Worm (Caenorhabditis elegans): ENCODE results near the gene F13B12.3.

The F13B12.3 gene

DNA sequence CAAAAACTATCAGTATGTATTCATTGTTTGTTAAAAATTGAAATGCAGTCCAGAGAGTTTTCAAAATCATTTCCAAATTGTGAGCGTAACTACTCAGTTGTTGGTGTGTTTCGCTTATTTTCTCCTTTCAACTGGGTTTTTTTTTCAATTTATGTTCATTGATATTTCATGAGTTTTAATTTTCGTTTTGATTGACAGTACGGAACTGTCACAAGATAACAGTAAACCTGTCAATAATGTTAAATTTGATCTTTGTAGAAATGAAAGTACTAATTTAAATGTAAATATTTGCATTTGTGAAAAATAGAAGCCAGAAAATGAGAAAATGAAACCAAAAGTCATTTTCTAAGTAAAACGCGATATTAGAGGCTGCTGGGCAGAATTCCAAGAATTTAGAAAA lies 23.7 kb downstream of the F13B12.3 start:
- TF ChIP-seq zag-1 (tag; optimal IDR thresholded peaks at IDR 0.05) (no peak), ceh-9 (tag; optimal IDR thresholded peaks at IDR 0.05) (no peak), eor-1 (tag; optimal IDR thresholded peaks at IDR 0.05) (no peak), lsy-12 (tag; optimal IDR thresholded peaks at IDR 0.05) (no peak), hmg-11 (tag; optimal IDR thresholded peaks at IDR 0.05) (no peak), nhr-67 (tag; optimal IDR thresholded peaks at IDR 0.05) (no peak), nfya-1 (tag; optimal IDR thresholded peaks at IDR 0.05; ENCODE audit: insufficient read depth) (no peak), lin-15B (tag; optimal IDR thresholded peaks at IDR 0.05) (no peak), pha-4 (tag; optimal IDR thresholded peaks at IDR 0.05) (no peak), nhr-28 (tag; optimal IDR thresholded peaks at IDR 0.05) (no peak), aly-2 (tag; optimal IDR thresholded peaks at IDR 0.05) (no peak), daf-12 (tag; optimal IDR thresholded peaks at IDR 0.05) (no peak), nhr-43 (tag; optimal IDR thresholded peaks at IDR 0.05; ENCODE audit: poor library complexity, severe bottlenecking) (no peak), jun-1 (tag; optimal IDR thresholded peaks at IDR 0.05) (no peak), ztf-11 (tag; optimal IDR thresholded peaks at IDR 0.05) (no peak), elt-1 (tag; optimal IDR thresholded peaks at IDR 0.05) (no peak), ama-1 (optimal IDR thresholded peaks at IDR 0.05) (no peak), pqm-1 (tag; optimal IDR thresholded peaks at IDR 0.05) (no peak), egl-5 (tag; optimal IDR thresholded peaks at IDR 0.05) (no peak), nhr-11 (tag; optimal IDR thresholded peaks at IDR 0.05) (no peak)

DNA sequence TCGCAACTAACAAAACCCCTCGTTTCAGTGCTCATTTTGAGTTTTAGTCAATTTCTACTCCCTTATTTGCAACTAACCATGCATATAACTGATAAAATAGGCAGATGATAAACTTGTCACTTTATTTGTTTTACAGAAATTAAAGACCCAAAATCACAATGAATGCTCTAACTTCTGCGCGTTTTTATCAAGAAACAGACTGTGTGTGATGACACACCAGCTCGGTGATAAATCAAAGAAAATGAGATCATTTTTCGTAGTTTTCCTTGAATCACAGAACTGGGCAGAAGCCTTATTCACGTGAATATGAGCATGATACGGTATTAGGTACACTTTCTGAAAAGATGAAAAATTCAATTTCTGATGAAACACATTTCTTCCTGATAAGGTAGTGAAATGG lies 24.2 kb downstream of the F13B12.3 start:
- TF ChIP-seq nhr-43 (tag; optimal IDR thresholded peaks at IDR 0.05; ENCODE audit: poor library complexity, severe bottlenecking): no peak
- no peak for TF ChIP-seq mml-1 (tag; optimal IDR thresholded peaks at IDR 0.05)
- peak; percentile 97 for TF ChIP-seq pqm-1 (tag; optimal IDR thresholded peaks at IDR 0.05)
- no peak for TF ChIP-seq ama-1 (optimal IDR thresholded peaks at IDR 0.05)
- peak; percentile 51 for TF ChIP-seq jun-1 (tag; optimal IDR thresholded peaks at IDR 0.05)
- TF ChIP-seq lsy-12 (tag; optimal IDR thresholded peaks at IDR 0.05): no peak
- TF ChIP-seq nhr-28 (tag; optimal IDR thresholded peaks at IDR 0.05): no peak
- TF ChIP-seq elt-1 (tag; optimal IDR thresholded peaks at IDR 0.05): no peak
- TF ChIP-seq lin-15B (tag; optimal IDR thresholded peaks at IDR 0.05): no peak
- TF ChIP-seq egl-5 (tag; optimal IDR thresholded peaks at IDR 0.05): no peak
- no peak for TF ChIP-seq mdl-1 (tag; optimal IDR thresholded peaks at IDR 0.05)
- no peak for TF ChIP-seq egl-27 (tag; optimal IDR thresholded peaks at IDR 0.05)
- TF ChIP-seq hmg-11 (tag; optimal IDR thresholded peaks at IDR 0.05): no peak
- no peak for TF ChIP-seq zag-1 (tag; optimal IDR thresholded peaks at IDR 0.05)
- no peak for TF ChIP-seq nfya-1 (tag; optimal IDR thresholded peaks at IDR 0.05; ENCODE audit: insufficient read depth)
- TF ChIP-seq tbx-2 (tag; optimal IDR thresholded peaks at IDR 0.05): no peak
- no peak for TF ChIP-seq ceh-16 (tag; optimal IDR thresholded peaks at IDR 0.05)
- peak; percentile 78 for TF ChIP-seq skn-1 (tag; optimal IDR thresholded peaks at IDR 0.05)
- TF ChIP-seq eor-1 (tag; optimal IDR thresholded peaks at IDR 0.05): no peak
- no peak for TF ChIP-seq nhr-77 (tag; optimal IDR thresholded peaks at IDR 0.05)
- peak; percentile 95 for TF ChIP-seq elt-2 (tag; optimal IDR thresholded peaks at IDR 0.05)
- TF ChIP-seq ceh-82 (tag; optimal IDR thresholded peaks at IDR 0.05): no peak
- TF ChIP-seq fos-1 (tag; optimal IDR thresholded peaks at IDR 0.05): peak; percentile 30
- TF ChIP-seq nhr-76 (tag; optimal IDR thresholded peaks at IDR 0.05): no peak

DNA sequence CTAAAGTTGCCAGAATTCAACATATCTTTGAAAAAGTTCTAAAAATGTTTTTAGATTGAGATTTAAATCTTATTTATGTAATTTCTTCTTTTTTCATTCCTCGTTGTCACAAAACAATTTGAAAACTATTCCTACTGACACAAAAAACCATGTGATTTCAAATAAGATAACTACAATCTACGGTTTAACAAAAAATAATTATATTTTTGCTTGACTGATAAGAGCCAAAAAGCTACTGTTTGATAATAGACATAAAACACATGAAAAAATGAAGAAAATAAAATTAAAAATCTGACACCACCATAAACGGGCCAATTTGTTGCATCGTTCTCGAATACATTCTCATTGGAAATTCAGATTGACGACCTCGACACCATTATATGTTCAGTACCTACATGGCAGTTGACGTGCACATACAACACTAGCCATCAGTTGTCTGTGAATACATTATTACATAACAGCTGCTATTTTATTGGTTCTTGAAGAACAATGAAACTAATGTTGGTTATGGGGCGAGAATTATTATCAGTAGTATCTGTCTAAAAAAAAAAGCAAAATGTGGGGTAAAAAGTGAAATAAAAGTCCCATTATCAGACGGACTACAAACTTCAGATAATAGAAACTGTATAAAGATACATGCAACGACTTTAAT lies 25.2 kb downstream of the F13B12.3 start, which contains the start of gene ugt-43:
Gene ugt-43 (plus strand): TSS at position 602 of the 652 bp plus-strand sequence.
- TF ChIP-seq zag-1 (tag; optimal IDR thresholded peaks at IDR 0.05): no peak
- no peak for TF ChIP-seq nhr-77 (tag; optimal IDR thresholded peaks at IDR 0.05)
- TF ChIP-seq elt-2 (tag; optimal IDR thresholded peaks at IDR 0.05): peak; percentile 71
- no peak for TF ChIP-seq aly-2 (tag; optimal IDR thresholded peaks at IDR 0.05)
- peak; percentile 3 for TF ChIP-seq pha-4 (tag; optimal IDR thresholded peaks at IDR 0.05)
- TF ChIP-seq elt-1 (tag; optimal IDR thresholded peaks at IDR 0.05): no peak
- TF ChIP-seq fos-1 (tag; optimal IDR thresholded peaks at IDR 0.05): no peak
- TF ChIP-seq egl-5 (tag; optimal IDR thresholded peaks at IDR 0.05): no peak

DNA sequence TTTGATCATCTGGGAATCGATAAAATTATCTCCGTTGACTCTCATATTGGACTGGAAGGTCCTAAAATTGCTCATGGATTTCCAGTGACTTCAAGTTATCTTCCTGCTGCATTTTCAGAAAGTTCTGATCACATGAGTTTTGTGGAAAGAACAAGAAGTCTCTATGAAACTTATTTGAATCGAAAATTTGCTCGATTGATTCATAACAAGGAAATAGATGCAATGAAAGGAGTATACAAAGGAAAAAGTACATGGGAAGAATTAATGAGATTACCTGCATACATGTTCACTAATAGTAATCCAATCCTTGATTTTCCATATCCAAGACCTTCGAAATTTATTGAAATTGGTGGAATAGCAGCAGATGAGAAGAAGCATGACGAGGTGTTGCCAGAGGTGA lies 26.8 kb downstream of the F13B12.3 start:
- no peak for TF ChIP-seq eor-1 (tag; optimal IDR thresholded peaks at IDR 0.05)

DNA sequence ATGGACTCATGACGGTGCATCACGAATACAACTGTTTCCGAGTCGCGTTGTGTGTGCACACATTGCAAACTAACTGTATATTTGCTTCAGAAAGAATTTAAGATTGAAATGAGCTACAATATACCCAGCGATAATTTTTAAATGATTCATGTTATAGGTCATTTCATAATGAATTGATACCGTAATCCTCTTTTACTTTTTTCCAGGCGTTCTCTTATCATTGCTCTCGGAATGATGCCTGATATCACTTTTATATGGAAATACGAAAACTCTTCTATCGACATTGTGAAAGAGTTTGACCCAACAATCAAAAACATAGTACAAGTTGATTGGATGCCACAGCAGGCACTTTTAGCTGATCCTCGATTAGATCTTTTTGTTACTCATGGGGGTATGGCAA lies 27.5 kb downstream of the F13B12.3 start:
- TF ChIP-seq elt-2 (tag; optimal IDR thresholded peaks at IDR 0.05): peak; percentile 85
- peak; percentile 84 for TF ChIP-seq pqm-1 (tag; optimal IDR thresholded peaks at IDR 0.05)
- no peak for TF ChIP-seq nfya-1 (tag; optimal IDR thresholded peaks at IDR 0.05; ENCODE audit: insufficient read depth)

All from whole organism, L3 larva.